Fruit fly (Drosophila melanogaster): ENCODE data around the gene CG9330.

DNA sequence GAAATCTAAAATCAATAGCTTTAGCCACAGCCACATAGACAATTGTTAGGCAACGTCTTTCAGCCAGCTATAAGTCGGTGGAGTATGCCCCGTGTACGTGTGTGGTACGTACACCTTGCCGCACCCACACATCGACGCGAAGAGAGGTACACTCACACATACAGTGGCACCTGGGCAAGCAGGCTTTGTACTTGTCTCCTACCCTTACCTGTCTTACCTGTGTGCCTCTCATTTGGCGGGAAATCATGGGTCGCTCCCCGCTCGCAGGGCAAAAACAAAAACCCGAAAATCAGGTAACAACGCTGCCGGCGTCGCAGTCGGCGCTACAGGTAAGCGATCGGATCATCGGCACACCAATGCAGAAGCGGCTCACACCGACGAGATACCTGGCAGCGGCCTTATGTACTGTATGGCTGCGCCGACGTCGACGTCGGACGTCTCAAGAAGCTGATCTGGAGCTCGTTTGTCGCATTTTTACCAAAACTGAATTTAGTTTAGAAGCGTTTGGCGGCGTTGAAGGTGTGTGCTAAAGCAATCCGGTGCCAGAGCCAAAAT, 23.8 kb upstream of the CG9330 start:
- no peak for TF ChIP-seq CG12768 (GFP tag; optimal IDR thresholded peaks at IDR 0.05)
- TF ChIP-seq CG7045 (GFP tag; optimal IDR thresholded peaks at IDR 0.05): no peak
- no peak for TF ChIP-seq kay (GFP tag; ENCODE audit: borderline replicate concordance)
- TF ChIP-seq pad (GFP tag; optimal IDR thresholded peaks at IDR 0.05): no peak
- no peak for TF ChIP-seq cic (GFP tag; optimal IDR thresholded peaks at IDR 0.05)
- TF ChIP-seq CG14711 (tag; optimal IDR thresholded peaks at IDR 0.05): no peak
- no peak for TF ChIP-seq ovo (GFP tag; optimal IDR thresholded peaks at IDR 0.05)
- TF ChIP-seq CG7101 (tag; optimal IDR thresholded peaks at IDR 0.05): no peak
- TF ChIP-seq Mnt (GFP tag; optimal IDR thresholded peaks at IDR 0.05): no peak
- TF ChIP-seq Hr96 (GFP tag; optimal IDR thresholded peaks at IDR 0.05): no peak
- TF ChIP-seq cnc (optimal IDR thresholded peaks at IDR 0.05): no peak
- TF ChIP-seq CG33017 (tag; optimal IDR thresholded peaks at IDR 0.05): no peak
- TF ChIP-seq CG5204 (GFP tag; optimal IDR thresholded peaks at IDR 0.05): no peak

All from whole organism, adult.